Worm (Caenorhabditis elegans) whole organism, young adult: ENCODE results near the gene moma-1.
A peak's percentile ranks its signal among the peaks of the same experiment; 100 is the strongest.

Experiments used
- B0019.2 ChIP-seq: fragments of 200-800 bp; sonication (Bioruptor generic); conservative IDR thresholded peaks from 2 replicates; pipeline ENCODE4 v1.3.6; 2022; ENCODE audit warnings: missing genetic modification reagents, missing genetic modification characterization, missing compliant biosample characterization
- B0035.1 ChIP-seq: sonication (generic microtip); optimal IDR thresholded peaks from 2 replicates; lab custom pipeline; 2016; ENCODE audit warnings: missing genetic modification characterization, mild to moderate bottlenecking, missing compliant biosample characterization, missing genotype, missing genetic modification reagents
- B0336.3 ChIP-seq: fragments of 200-800 bp; sonication (Bioruptor generic); IDR thresholded peaks from 2 replicates; pipeline ENCODE4 v1.3.6; 2022; ENCODE audit warnings: missing genetic modification characterization, missing compliant biosample characterization
- C06A6.2 ChIP-seq: fragments of 200-800 bp; sonication (Bioruptor generic); conservative IDR thresholded peaks from 2 replicates; pipeline ENCODE4 v1.3.6; 2022; ENCODE audit warnings: missing genetic modification characterization, missing compliant biosample characterization
- D2030.7 ChIP-seq: fragments of 200-800 bp; sonication (Bioruptor generic); IDR thresholded peaks from 2 replicates; pipeline ENCODE4 v1.3.6; 2022; ENCODE audit warnings: missing genetic modification reagents, missing genetic modification characterization, missing compliant biosample characterization
- F10E7.11 ChIP-seq: sonication (generic microtip); optimal IDR thresholded peaks from 2 replicates; lab custom pipeline; 2017; ENCODE audit warnings: mild to moderate bottlenecking, missing genetic modification characterization, moderate library complexity, missing compliant biosample characterization
- F33H1.4 ChIP-seq: fragments of 200-800 bp; sonication (Bioruptor generic); IDR thresholded peaks from 2 replicates; pipeline ENCODE4 v1.3.6; 2022; ENCODE audit warnings: missing genetic modification reagents, missing genetic modification characterization, missing compliant biosample characterization
- F37B4.10 ChIP-seq: fragments of 200-800 bp; sonication (Bioruptor generic); IDR thresholded peaks from 2 replicates; pipeline ENCODE4 v1.3.6; 2022; ENCODE audit warnings: missing genetic modification characterization, missing compliant biosample characterization
- F55B11.4 ChIP-seq: sonication (generic microtip); optimal IDR thresholded peaks from 2 replicates; lab custom pipeline; 2016; ENCODE audit warnings: missing compliant biosample characterization, missing genetic modification characterization, borderline replicate concordance; ENCODE audit not compliant: insufficient read depth
- F57A8.1 ChIP-seq: fragments of 200-800 bp; sonication (Bioruptor generic); optimal IDR thresholded peaks from 2 replicates; lab custom pipeline; 2018; ENCODE audit warnings: mild to moderate bottlenecking, missing genetic modification characterization, moderate library complexity, missing compliant biosample characterization
- F57C9.4 ChIP-seq: sonication (generic microtip); optimal IDR thresholded peaks from 2 replicates; lab custom pipeline; 2017; ENCODE audit warnings: mild to moderate bottlenecking, missing genetic modification characterization, missing compliant biosample characterization
- K12H6.12 ChIP-seq: fragments of 200-800 bp; sonication (Bioruptor generic); optimal IDR thresholded peaks from 2 replicates; lab custom pipeline; 2018; ENCODE audit warnings: mild to moderate bottlenecking, missing genetic modification characterization, missing compliant biosample characterization
- Y56A3A.18 ChIP-seq: fragments of 200-800 bp; sonication (Bioruptor generic); IDR thresholded peaks from 2 replicates; pipeline ENCODE4 v1.3.6; 2022; ENCODE audit warnings: missing genetic modification reagents, missing genetic modification characterization, missing compliant biosample characterization
- ZK185.1 ChIP-seq: sonication (generic microtip); optimal IDR thresholded peaks from 2 replicates; lab custom pipeline; 2016; ENCODE audit warnings: mild to moderate bottlenecking, missing genetic modification characterization, missing compliant biosample characterization; ENCODE audit not compliant: poor library complexity, severe bottlenecking
- ama-1 ChIP-seq, 3 experiments: fragments of 150-350 bp in 1 of 3; sonication (generic microtip) in 2 of 3; optimal IDR thresholded peaks; 2 replicates each; lab custom pipeline; 2014 to 2018; ENCODE audit warnings: missing biosample characterization in 2 of 3, missing genetic modification characterization in 2 of 3, missing genetic modification reagents in 2 of 3
- attf-5 ChIP-seq: fragments of 200-800 bp; sonication (Bioruptor generic); optimal IDR thresholded peaks from 2 replicates; lab custom pipeline; 2018; ENCODE audit warnings: mild to moderate bottlenecking, missing genetic modification characterization, missing compliant biosample characterization
- bed-1 ChIP-seq: fragments of 200-800 bp; sonication (Bioruptor generic); IDR thresholded peaks from 2 replicates; pipeline ENCODE4 v1.3.6; 2022; ENCODE audit warnings: missing genetic modification reagents, missing genetic modification characterization, missing compliant biosample characterization
- ccch-3 ChIP-seq: fragments of 200-800 bp; sonication (Bioruptor generic); optimal IDR thresholded peaks from 2 replicates; lab custom pipeline; 2018; ENCODE audit warnings: mild to moderate bottlenecking, missing genetic modification characterization, missing compliant biosample characterization
- cebp-1 ChIP-seq, 2 experiments: fragments of 200-800 bp in 1 of 2; sonication (Bioruptor generic) in 1 of 2; sonication (generic microtip) in 1 of 2; IDR thresholded peaks in 1 of 2; optimal IDR thresholded peaks in 1 of 2; 2 replicates each; pipeline versions ENCODE4 v1.3.6 to Lab custom; 2017 to 2022; ENCODE audit warnings: missing compliant biosample characterization in 2 of 2, missing genetic modification characterization in 2 of 2, mild to moderate bottlenecking in 1 of 2, missing genetic modification reagents in 1 of 2, moderate library complexity in 1 of 2
- ceh-91 ChIP-seq: fragments of 200-800 bp; sonication (Bioruptor generic); IDR thresholded peaks from 2 replicates; pipeline ENCODE4 v1.3.6; 2022; ENCODE audit warnings: missing genetic modification reagents, missing genetic modification characterization, missing compliant biosample characterization
- dox-1 ChIP-seq: fragments of 200-800 bp; sonication (Bioruptor generic); IDR thresholded peaks from 2 replicates; pipeline ENCODE4 v1.3.6; 2022; ENCODE audit warnings: missing genetic modification reagents, missing genetic modification characterization, missing compliant biosample characterization
- dpl-1 ChIP-seq: fragments of 150-350 bp; optimal IDR thresholded peaks from 2 replicates; lab custom pipeline; 2014; ENCODE audit warnings: missing biosample characterization, missing genetic modification reagents, missing genetic modification characterization
- ets-4 ChIP-seq: fragments of 200-800 bp; sonication (Bioruptor generic); optimal IDR thresholded peaks from 2 replicates; lab custom pipeline; 2018; ENCODE audit warnings: mild to moderate bottlenecking, missing genetic modification characterization, missing compliant biosample characterization
- gei-17 ChIP-seq: fragments of 200-800 bp; sonication (Bioruptor generic); optimal IDR thresholded peaks from 2 replicates; lab custom pipeline; 2018; ENCODE audit warnings: mild to moderate bottlenecking, missing genetic modification characterization, missing compliant biosample characterization
- hmg-1.2 ChIP-seq: fragments of 200-800 bp; sonication (Bioruptor generic); IDR thresholded peaks from 2 replicates; pipeline ENCODE4 v1.3.6; 2022; ENCODE audit warnings: missing genetic modification reagents, missing genetic modification characterization, missing compliant biosample characterization
- hmg-20 ChIP-seq: fragments of 200-800 bp; sonication (Bioruptor generic); IDR thresholded peaks from 2 replicates; pipeline ENCODE4 v1.3.6; 2022; ENCODE audit warnings: missing genetic modification reagents, missing genetic modification characterization, missing compliant biosample characterization
- hrde-1 ChIP-seq: sonication (generic microtip); optimal IDR thresholded peaks from 2 replicates; lab custom pipeline; 2016; ENCODE audit warnings: missing genetic modification characterization, mild to moderate bottlenecking, missing compliant biosample characterization, moderate library complexity, missing genotype, missing genetic modification reagents, borderline replicate concordance
- hsf-1 ChIP-seq: fragments of 200-800 bp; sonication (Bioruptor generic); IDR thresholded peaks from 2 replicates; pipeline ENCODE4 v1.3.6; 2022; ENCODE audit warnings: missing genetic modification reagents, missing genetic modification characterization, missing compliant biosample characterization
- lag-1 ChIP-seq: fragments of 200-800 bp; sonication (Bioruptor generic); IDR thresholded peaks from 2 replicates; pipeline ENCODE4 v1.3.6; 2022; ENCODE audit warnings: missing genetic modification reagents, missing genetic modification characterization, missing compliant biosample characterization
- let-526 ChIP-seq: fragments of 200-800 bp; sonication (Bioruptor generic); IDR thresholded peaks from 2 replicates; pipeline ENCODE4 v1.3.6; 2022; ENCODE audit warnings: missing genetic modification reagents, missing genetic modification characterization, missing compliant biosample characterization
- let-607 ChIP-seq, 2 experiments: fragments of 200-800 bp in 1 of 2; sonication (Bioruptor generic) in 1 of 2; sonication (generic microtip) in 1 of 2; optimal IDR thresholded peaks; 2 replicates each; lab custom pipeline; 2016 to 2018; ENCODE audit warnings: mild to moderate bottlenecking in 2 of 2, missing compliant biosample characterization in 2 of 2, missing genetic modification characterization in 2 of 2, moderate library complexity in 2 of 2, missing genotype in 1 of 2
- lsy-27 ChIP-seq: sonication (generic microtip); optimal IDR thresholded peaks from 2 replicates; lab custom pipeline; 2017; ENCODE audit warnings: missing genetic modification characterization, mild to moderate bottlenecking, missing compliant biosample characterization, antibody characterized with exemption, missing genotype, borderline replicate concordance; ENCODE audit not compliant: insufficient read depth
- mes-4 ChIP-seq: sonication (generic microtip); optimal IDR thresholded peaks from 2 replicates; lab custom pipeline; 2016; ENCODE audit warnings: missing genotype, missing genetic modification characterization, missing compliant biosample characterization
- mxl-1 ChIP-seq: sonication (generic microtip); optimal IDR thresholded peaks from 2 replicates; lab custom pipeline; 2016; ENCODE audit warnings: missing genetic modification characterization, missing compliant biosample characterization
- nfyb-1 ChIP-seq: fragments of 200-800 bp; sonication (Bioruptor generic); IDR thresholded peaks from 2 replicates; pipeline ENCODE4 v1.3.6; 2022; ENCODE audit warnings: missing genetic modification reagents, missing genetic modification characterization, missing compliant biosample characterization
- nhr-80 ChIP-seq: sonication (generic microtip); optimal IDR thresholded peaks from 2 replicates; lab custom pipeline; 2016; ENCODE audit warnings: missing genetic modification characterization, missing compliant biosample characterization
- pbrm-1 ChIP-seq: fragments of 200-800 bp; sonication (Bioruptor generic); IDR thresholded peaks from 2 replicates; pipeline ENCODE4 v1.3.6; 2022; ENCODE audit warnings: missing genetic modification reagents, missing genetic modification characterization, missing compliant biosample characterization
- pha-4 ChIP-seq: fragments of 150-350 bp; sonication (generic microtip); optimal IDR thresholded peaks from 2 replicates; lab custom pipeline; 2014; ENCODE audit warnings: missing biosample characterization, missing genetic modification reagents, missing genetic modification characterization
- rcor-1 ChIP-seq: fragments of 200-800 bp; sonication (Bioruptor generic); IDR thresholded peaks from 2 replicates; pipeline ENCODE4 v1.3.6; 2022; ENCODE audit warnings: missing genetic modification reagents, missing genetic modification characterization, missing compliant biosample characterization
- rec-8 ChIP-seq, 2 experiments: sonication (generic microtip); optimal IDR thresholded peaks; 2 replicates each; lab custom pipeline; 2016; ENCODE audit warnings: mild to moderate bottlenecking in 2 of 2, missing genetic modification characterization in 2 of 2, missing genetic modification reagents in 2 of 2, missing genotype in 2 of 2, missing biosample characterization in 1 of 2, missing compliant biosample characterization in 1 of 2, moderate library complexity in 1 of 2
- repo-1 ChIP-seq: sonication (generic microtip); optimal IDR thresholded peaks from 2 replicates; lab custom pipeline; 2017; ENCODE audit warnings: mild to moderate bottlenecking, missing genetic modification characterization, missing compliant biosample characterization
- snpc-3.4 ChIP-seq: sonication (generic microtip); optimal IDR thresholded peaks from 2 replicates; lab custom pipeline; 2017; ENCODE audit warnings: missing genetic modification characterization, mild to moderate bottlenecking, missing compliant biosample characterization, antibody characterized with exemption, moderate library complexity, missing genotype, missing genetic modification reagents
- sptf-2 ChIP-seq: fragments of 200-800 bp; sonication (Bioruptor generic); optimal IDR thresholded peaks from 2 replicates; lab custom pipeline; 2018; ENCODE audit warnings: mild to moderate bottlenecking, missing genetic modification characterization, missing compliant biosample characterization
- zfh-2 ChIP-seq: fragments of 200-800 bp; sonication (Bioruptor generic); conservative IDR thresholded peaks from 2 replicates; pipeline ENCODE4 v1.3.6; 2022; ENCODE audit warnings: missing genetic modification reagents, missing genetic modification characterization, missing compliant biosample characterization
- ztf-18 ChIP-seq: sonication (generic microtip); optimal IDR thresholded peaks from 2 replicates; lab custom pipeline; 2016; ENCODE audit warnings: missing genotype, mild to moderate bottlenecking, missing genetic modification characterization, missing compliant biosample characterization

moma-1 gene

ce11 chrIII:835713-836278 is 16.4 kb downstream of the moma-1 start (continued):
- TF ChIP-seq let-526 (GFP tag; lab: Robert Waterston, UW) = no peak; the same call in none of the 2 replicates
- TF ChIP-seq B0035.1 (tag; lab: Kevin White, UChicago) = peak; percentile 87
- peak; percentile 98 for TF ChIP-seq Y56A3A.18 (GFP tag; lab: Robert Waterston, UW)
- TF ChIP-seq sptf-2 (GFP tag; lab: Kevin White, UChicago) = peak; percentile 77
- TF ChIP-seq C06A6.2 (GFP tag; lab: Robert Waterston, UW) = peak; percentile 90
- peak; percentile 83 for TF ChIP-seq cebp-1 (GFP tag; IDR thresholded peaks at IDR 0.05; lab: Robert Waterston, UW)
- TF ChIP-seq cebp-1 (tag; optimal IDR thresholded peaks at IDR 0.05; lab: Kevin White, UChicago) = peak; percentile 93
- peak; percentile 84 for TF ChIP-seq K12H6.12 (tag; lab: Kevin White, UChicago)
- TF ChIP-seq dpl-1 (GFP tag; lab: Kevin White, UChicago) = no peak
- peak; percentile 84 for TF ChIP-seq ets-4 (GFP tag; lab: Kevin White, UChicago)
- no peak for TF ChIP-seq lsy-27
- peak; percentile 98 for TF ChIP-seq F57C9.4 (tag; lab: Kevin White, UChicago)
- TF ChIP-seq D2030.7 (GFP tag; lab: Robert Waterston, UW) = no peak
- peak; percentile 68 to 83 for TF ChIP-seq let-607 (tag; optimal IDR thresholded peaks at IDR 0.05; lab: Kevin White, UChicago)
- TF ChIP-seq pha-4 = peak; percentile 62
- peak; percentile 98 for TF ChIP-seq F10E7.11 (tag; lab: Kevin White, UChicago)
- TF ChIP-seq hmg-1.2 (GFP tag; lab: Robert Waterston, UW) = peak; percentile 74
- TF ChIP-seq F57A8.1 = no peak
- TF ChIP-seq F55B11.4 (tag; lab: Kevin White, UChicago) = no peak
- no peak for TF ChIP-seq rec-8 (tag; optimal IDR thresholded peaks at IDR 0.05; lab: Kevin White, UChicago)
- no peak for TF ChIP-seq ceh-91 (GFP tag; lab: Robert Waterston, UW)
- TF ChIP-seq repo-1 (tag; lab: Kevin White, UChicago) = peak; percentile 99
- TF ChIP-seq nfyb-1 (GFP tag; lab: Robert Waterston, UW) = peak; percentile 99
- TF ChIP-seq zfh-2 (GFP tag; lab: Robert Waterston, UW) = peak; percentile 88
- TF ChIP-seq hmg-20 (GFP tag; lab: Robert Waterston, UW) = peak; percentile 75
- TF ChIP-seq ztf-18 (tag; lab: Kevin White, UChicago) = no peak
- TF ChIP-seq dox-1 = peak; percentile 92
- TF ChIP-seq hrde-1 (tag; lab: Kevin White, UChicago) = no peak
- peak; percentile 31 for TF ChIP-seq nhr-80 (tag; lab: Kevin White, UChicago)
- TF ChIP-seq hsf-1 (GFP tag; lab: Robert Waterston, UW) = peak; percentile 82; the same call in 1 of the 2 replicates
- TF ChIP-seq mxl-1 (tag; lab: Kevin White, UChicago) = no peak
- peak; percentile 96 for TF ChIP-seq pbrm-1 (GFP tag; lab: Robert Waterston, UW)
- no peak for TF ChIP-seq snpc-3.4 (tag; lab: Kevin White, UChicago)
- TF ChIP-seq rcor-1 (GFP tag; lab: Robert Waterston, UW) = peak; percentile 83
- TF ChIP-seq mes-4 (tag; lab: Kevin White, UChicago) = no peak
- TF ChIP-seq B0336.3 (GFP tag; lab: Robert Waterston, UW) = peak; percentile 99
- peak; percentile 61 for TF ChIP-seq ZK185.1 (tag; lab: Kevin White, UChicago)
- 0 out of 2 replicates have a peak, but pooled peaks have one; percentile 36 for TF ChIP-seq B0019.2 (GFP tag; lab: Robert Waterston, UW)
- TF ChIP-seq ama-1 (optimal IDR thresholded peaks at IDR 0.05; lab: Kevin White, UChicago) = peak; percentile 91
- TF ChIP-seq ama-1 (GFP tag; optimal IDR thresholded peaks at IDR 0.05; lab: Kevin White, UChicago) = peak in 1 of 2 experiments; percentile 65
- TF ChIP-seq ccch-3 = no peak
- no peak for TF ChIP-seq F37B4.10 (GFP tag; lab: Robert Waterston, UW)
- 0 out of 2 replicates have a peak, but pooled peaks have one; percentile 78 for TF ChIP-seq lag-1
- peak; percentile 74; the same call in 1 of the 2 replicates for TF ChIP-seq bed-1 (GFP tag; lab: Robert Waterston, UW)
- peak; percentile 83 for TF ChIP-seq gei-17
- TF ChIP-seq attf-5 (GFP tag; lab: Kevin White, UChicago) = peak; percentile 86
- TF ChIP-seq F33H1.4 (GFP tag; lab: Robert Waterston, UW) = peak; percentile 56
